Fruit fly (Drosophila melanogaster): ENCODE data around the gene CG14277.

- TF ChIP-seq rn (GFP tag; IDR thresholded peaks at IDR 0.05) (no peak), gl (tag; optimal IDR thresholded peaks at IDR 0.05) (no peak), Ets98B (GFP tag; IDR thresholded peaks at IDR 0.05) (no peak), Pif1A (GFP tag; optimal IDR thresholded peaks at IDR 0.05) (no peak), CG8159 (tag; optimal IDR thresholded peaks at IDR 0.05) (no peak), CG12605 (GFP tag; IDR thresholded peaks at IDR 0.05) (no peak), CG8301 (tag; optimal IDR thresholded peaks at IDR 0.05) (no peak), CG34367 (tag; optimal IDR thresholded peaks at IDR 0.05) (no peak), Pif1B (GFP tag; optimal IDR thresholded peaks at IDR 0.05) (no peak), CG10348 (GFP tag; IDR thresholded peaks at IDR 0.05) (no peak), EcR (GFP tag; optimal IDR thresholded peaks at IDR 0.05) (no peak), CG13204 (GFP tag; optimal IDR thresholded peaks at IDR 0.05) (no peak), CG9948 (tag; optimal IDR thresholded peaks at IDR 0.05) (no peak), CG4496 (GFP tag; IDR thresholded peaks at IDR 0.05) (no peak)
These were observed 34.6 kb downstream of the CG14277 start for dm6 chr2L:8276880-8277279.
